Worm (Caenorhabditis elegans): Measurements from ENCODE around the gene R02D1.2.

ce11 chrV:4299741-4300140 is 22.9 kb downstream of the R02D1.2 start, which contains the start of gene ZC132.3:
- TF ChIP-seq fos-1 (tag; optimal IDR thresholded peaks at IDR 0.05) (no peak), nhr-111 (GFP tag; optimal IDR thresholded peaks at IDR 0.05) (no peak), cey-2 (tag; optimal IDR thresholded peaks at IDR 0.05; ENCODE audit: borderline replicate concordance, insufficient read depth) (no peak), skn-1 (tag; optimal IDR thresholded peaks at IDR 0.05) (no peak), unc-62 (GFP tag; optimal IDR thresholded peaks at IDR 0.05 in 1 of 2) (no peak), unc-62 (tag; optimal IDR thresholded peaks at IDR 0.05) (no peak), nhr-25 (tag; optimal IDR thresholded peaks at IDR 0.05; ENCODE audit: borderline replicate concordance, insufficient read depth) (no peak), unc-130 (GFP tag; optimal IDR thresholded peaks at IDR 0.05) (no peak), hlh-11 (tag; optimal IDR thresholded peaks at IDR 0.05) (no peak), ama-1 (optimal IDR thresholded peaks at IDR 0.05) (no peak), egl-27 (tag; optimal IDR thresholded peaks at IDR 0.05) (no peak), ceh-82 (tag; optimal IDR thresholded peaks at IDR 0.05) (no peak), hif-1 (tag; optimal IDR thresholded peaks at IDR 0.05) (no peak)

Measured in whole organism, L4 larva.